Fruit fly (Drosophila melanogaster) whole organism: ENCODE results near the gene Neurl4.

ENCODE experiments used
- pan ChIP-seq: fragments of >200 bp; optimal IDR thresholded peaks from 2 replicates; lab custom pipeline; 2017
- usp ChIP-seq: fragments of >200 bp; optimal IDR thresholded peaks from 2 replicates; lab custom pipeline; 2017; ENCODE audit warnings: missing biosample characterization, missing genetic modification characterization, mixed read lengths

DNA sequence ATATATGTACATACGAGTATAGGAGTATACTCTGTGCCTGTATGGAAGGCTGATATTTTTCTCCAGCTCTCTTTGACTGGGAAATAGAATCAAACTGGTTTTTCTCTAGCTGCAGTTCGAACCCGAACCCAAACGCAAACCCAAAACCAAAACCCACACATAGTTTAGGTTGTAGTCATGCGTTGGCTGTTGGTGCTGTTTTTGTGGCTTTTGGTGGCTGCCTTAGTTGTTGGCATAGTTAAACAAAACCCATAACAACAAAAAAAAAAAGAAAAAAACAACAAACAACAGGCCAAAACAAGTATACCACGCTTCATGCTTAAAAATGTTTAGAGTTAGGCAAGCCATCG, 14.3 kb upstream of the Neurl4 start:
- TF ChIP-seq pan (lab: Kevin White, UChicago): no peak
- TF ChIP-seq usp: no peak
